Worm (Caenorhabditis elegans): ENCODE results near the gene Y48G9A.9.
A peak's percentile ranks its signal among the peaks of the same experiment; 100 is the strongest.

The Y48G9A.9 gene

DNA sequence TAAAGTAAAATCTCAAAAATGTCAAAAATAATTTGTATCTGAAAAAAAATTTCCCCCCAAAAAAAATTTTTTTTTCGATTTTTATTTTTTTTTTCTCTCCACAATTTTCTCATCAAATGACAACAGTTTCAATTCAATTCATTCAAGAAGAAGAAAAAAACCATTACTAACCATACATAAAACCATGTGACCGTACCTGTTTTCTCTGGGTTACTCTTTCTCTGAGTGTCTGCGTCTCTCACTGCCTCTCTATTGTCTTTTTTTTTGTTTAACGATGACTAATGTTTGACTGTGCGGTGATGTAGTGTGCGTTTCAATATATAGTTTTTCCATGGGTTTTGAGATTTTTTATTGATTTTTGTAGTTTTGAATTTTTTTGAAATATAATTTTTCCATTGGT is 1.8 kb upstream of the Y48G9A.9 start:
- no peak for TF ChIP-seq madf-9 (GFP tag; conservative IDR thresholded peaks at IDR 0.05)
- TF ChIP-seq mep-1 (tag; optimal IDR thresholded peaks at IDR 0.05), result peak; percentile 83
- no peak for TF ChIP-seq lin-1 (GFP tag; IDR thresholded peaks at IDR 0.05)
- TF ChIP-seq pqm-1 (tag; optimal IDR thresholded peaks at IDR 0.05), result no peak
- TF ChIP-seq zip-11 (GFP tag; IDR thresholded peaks at IDR 0.05), result no peak
- TF ChIP-seq nhr-102 (tag; optimal IDR thresholded peaks at IDR 0.05), result no peak
- TF ChIP-seq jun-1 (tag; optimal IDR thresholded peaks at IDR 0.05), result peak; percentile 45
- TF ChIP-seq duxl-1 (tag; optimal IDR thresholded peaks at IDR 0.05; ENCODE audit: poor library complexity), result peak; percentile 72
- TF ChIP-seq Y5F2A.4 (GFP tag; optimal IDR thresholded peaks at IDR 0.05), result no peak
- peak; percentile 77 for TF ChIP-seq hlh-11 (tag; optimal IDR thresholded peaks at IDR 0.05)
- TF ChIP-seq ceh-20 (GFP tag; IDR thresholded peaks at IDR 0.05), result no peak
- peak; percentile 39 for TF ChIP-seq nhr-76 (tag; optimal IDR thresholded peaks at IDR 0.05)
- TF ChIP-seq pha-4 (GFP tag; IDR thresholded peaks at IDR 0.05), result no peak
- peak; percentile 94 for TF ChIP-seq pha-4 (tag; optimal IDR thresholded peaks at IDR 0.05)
- peak in 1 of 2 experiments; percentile 17 for TF ChIP-seq hif-1 (tag; optimal IDR thresholded peaks at IDR 0.05)
- TF ChIP-seq aha-1 (tag), result peak; percentile 2
- TF ChIP-seq lin-29 (GFP tag; IDR thresholded peaks at IDR 0.05), result no peak
- TF ChIP-seq unc-62 (GFP tag; optimal IDR thresholded peaks at IDR 0.05 in 1 of 2), result peak in 1 of 2 experiments; percentile 26
- TF ChIP-seq unc-62 (tag; optimal IDR thresholded peaks at IDR 0.05), result no peak
- TF ChIP-seq nhr-28 (tag; optimal IDR thresholded peaks at IDR 0.05), result peak; percentile 93
- TF ChIP-seq nhr-77 (tag; optimal IDR thresholded peaks at IDR 0.05), result peak; percentile 42
- no peak for TF ChIP-seq F49E8.2 (tag; optimal IDR thresholded peaks at IDR 0.05; ENCODE audit: borderline replicate concordance)
- TF ChIP-seq spr-3 (GFP tag; optimal IDR thresholded peaks at IDR 0.05), result no peak
- no peak for TF ChIP-seq lim-7 (GFP tag; IDR thresholded peaks at IDR 0.05)
- no peak for TF ChIP-seq F10B5.3 (tag; optimal IDR thresholded peaks at IDR 0.05)
- peak in 1 of 2 experiments; percentile 83 for TF ChIP-seq lsy-2 (tag; optimal IDR thresholded peaks at IDR 0.05)
- peak; percentile 5 for TF ChIP-seq dpl-1 (GFP tag; optimal IDR thresholded peaks at IDR 0.05)
- TF ChIP-seq dmd-9 (GFP tag; IDR thresholded peaks at IDR 0.05), result 0 out of 2 replicates have a peak, but pooled peaks have one; percentile 62
- no peak for TF ChIP-seq ceh-44 (GFP tag; IDR thresholded peaks at IDR 0.05)
- no peak for TF ChIP-seq egl-43 (GFP tag; IDR thresholded peaks at IDR 0.05)
- peak; percentile 68 for TF ChIP-seq mes-2 (tag; optimal IDR thresholded peaks at IDR 0.05; ENCODE audit: poor library complexity, severe bottlenecking)
- TF ChIP-seq dmd-6 (GFP tag; IDR thresholded peaks at IDR 0.05), result peak; percentile 66
- TF ChIP-seq hmg-1.1 (GFP tag; IDR thresholded peaks at IDR 0.05), result peak; percentile 43
- peak; percentile 81 for TF ChIP-seq nhr-6 (tag; optimal IDR thresholded peaks at IDR 0.05)
- no peak for TF ChIP-seq vab-7 (GFP tag; IDR thresholded peaks at IDR 0.05)
- no peak for TF ChIP-seq ama-1 (optimal IDR thresholded peaks at IDR 0.05)
- no peak for TF ChIP-seq daf-16 (GFP tag; optimal IDR thresholded peaks at IDR 0.05)
- peak; percentile 89 for TF ChIP-seq daf-16 (tag; optimal IDR thresholded peaks at IDR 0.05)
- peak; percentile 89 for TF ChIP-seq hlh-30 (tag; optimal IDR thresholded peaks at IDR 0.05; ENCODE audit: insufficient read depth)
- TF ChIP-seq zip-2 (tag; optimal IDR thresholded peaks at IDR 0.05), result no peak
- peak; percentile 96 for TF ChIP-seq dve-1 (tag; optimal IDR thresholded peaks at IDR 0.05; ENCODE audit: insufficient read depth)
- no peak for TF ChIP-seq ceh-28 (tag; optimal IDR thresholded peaks at IDR 0.05)
- TF ChIP-seq lin-13 (GFP tag; optimal IDR thresholded peaks at IDR 0.05), result peak; percentile 71
- TF ChIP-seq php-3 (GFP tag; IDR thresholded peaks at IDR 0.05), result peak; percentile 19; the same call in 1 of the 2 replicates
- no peak for TF ChIP-seq Y105C5A.15 (GFP tag; IDR thresholded peaks at IDR 0.05)
- TF ChIP-seq lin-38 (GFP tag; IDR thresholded peaks at IDR 0.05), result peak; percentile 36
- peak; percentile 3 for TF ChIP-seq nhr-25 (tag; optimal IDR thresholded peaks at IDR 0.05; ENCODE audit: borderline replicate concordance, insufficient read depth)
- peak in 1 of 2 experiments; percentile 66 for TF ChIP-seq mdl-1 (tag; optimal IDR thresholded peaks at IDR 0.05)

All from whole organism, L4 larva.